Worm (Caenorhabditis elegans) whole organism, L4/young adult: ENCODE results near the gene F44E5.1.

ENCODE experiments used
- W03F9.2 ChIP-seq: fragments of 150-350 bp; optimal IDR thresholded peaks from 2 replicates; lab custom pipeline; 2014; ENCODE audit warnings: missing biosample characterization, missing genetic modification characterization
- him-1 ChIP-seq: sonication (generic microtip); optimal IDR thresholded peaks from 2 replicates; lab custom pipeline; 2016; ENCODE audit warnings: missing genotype, missing genetic modification reagents, missing genetic modification characterization, missing compliant biosample characterization

DNA sequence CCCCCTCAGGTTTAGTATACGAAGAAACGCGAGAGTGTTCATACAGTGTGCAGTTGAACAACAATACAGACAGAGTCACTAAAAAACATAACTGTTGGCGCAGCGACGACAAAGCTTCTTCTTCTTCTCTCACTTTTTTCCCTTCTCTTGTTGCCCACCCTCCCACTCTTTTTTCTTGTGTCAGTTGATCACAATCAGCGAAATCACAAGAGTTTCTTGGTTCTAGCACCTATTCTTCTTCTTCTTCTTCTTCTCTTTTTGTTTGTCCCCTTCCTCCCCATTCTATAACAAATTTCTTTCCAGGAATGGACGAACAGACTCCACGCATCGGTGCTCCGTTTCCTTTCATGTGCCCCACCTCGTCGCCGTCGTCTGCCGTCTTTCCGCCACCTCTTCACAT is 16.1 kb upstream of the F44E5.1 start, which contains the start of gene F43G6.4:
- TF ChIP-seq him-1 (tag; lab: Kevin White, UChicago) (no peak), W03F9.2 (tag; lab: Kevin White, UChicago) (no peak)
